Fruit fly (Drosophila melanogaster): ENCODE measurements around the gene CG9396.

CG9396 gene

DNA sequence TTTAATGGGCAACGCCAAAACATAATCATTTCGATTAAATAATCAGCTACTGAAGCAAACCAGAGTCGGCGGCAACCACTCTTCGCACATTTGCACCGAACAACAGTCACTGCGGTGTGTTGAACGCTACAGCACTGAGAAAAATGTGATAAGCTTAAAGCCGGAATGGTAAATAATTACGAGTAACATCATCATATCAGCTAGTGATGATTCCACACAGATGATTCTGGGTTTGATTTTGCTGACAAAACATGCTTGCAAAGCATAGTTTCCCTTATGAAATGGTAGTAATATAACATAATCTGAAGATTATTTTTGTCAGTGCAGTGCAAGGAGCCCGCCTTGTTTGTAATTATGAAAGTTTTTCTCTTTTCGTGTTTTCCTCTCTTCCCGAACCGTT, 26.7 kb upstream of the CG9396 start (continued):
- TF ChIP-seq CG18011 (GFP tag; optimal IDR thresholded peaks at IDR 0.05): no peak
- TF ChIP-seq crol (GFP tag; IDR thresholded peaks at IDR 0.05): no peak
- peak; percentile 58 for TF ChIP-seq CG10209 (GFP tag; optimal IDR thresholded peaks at IDR 0.05)
- no peak for TF ChIP-seq ato (GFP tag; IDR thresholded peaks at IDR 0.05; ENCODE audit: partially characterized antibody)
- TF ChIP-seq CG9215 (GFP tag; IDR thresholded peaks at IDR 0.05): no peak
- TF ChIP-seq Antp (GFP tag; optimal IDR thresholded peaks at IDR 0.05): peak; percentile 58
- TF ChIP-seq CG30403 (GFP tag; optimal IDR thresholded peaks at IDR 0.05): peak; percentile 44
- TF ChIP-seq CG3163 (GFP tag; optimal IDR thresholded peaks at IDR 0.05): no peak
- no peak for TF ChIP-seq HmgZ (tag; optimal IDR thresholded peaks at IDR 0.05)
- TF ChIP-seq Lpt (GFP tag; optimal IDR thresholded peaks at IDR 0.05): no peak
- no peak for TF ChIP-seq Doc3 (GFP tag; IDR thresholded peaks at IDR 0.05; ENCODE audit: partially characterized antibody)
- peak; percentile 78 for TF ChIP-seq gem (tag; optimal IDR thresholded peaks at IDR 0.05)
- TF ChIP-seq ken (GFP tag; IDR thresholded peaks at IDR 0.05): no peak; the same call in 2 of the 3 replicates
- no peak for TF ChIP-seq Scr (GFP tag; IDR thresholded peaks at IDR 0.05; ENCODE audit: partially characterized antibody)
- TF ChIP-seq nerfin-2 (GFP tag; IDR thresholded peaks at IDR 0.05; ENCODE audit: partially characterized antibody): no peak
- TF ChIP-seq BtbVII (GFP tag; optimal IDR thresholded peaks at IDR 0.05): no peak
- TF ChIP-seq Dll (GFP tag; IDR thresholded peaks at IDR 0.05; ENCODE audit: partially characterized antibody): no peak
- TF ChIP-seq CG1792 (GFP tag; optimal IDR thresholded peaks at IDR 0.05): no peak
- no peak for TF ChIP-seq CG14014 (GFP tag; IDR thresholded peaks at IDR 0.05)
- no peak for TF ChIP-seq vnd (GFP tag; IDR thresholded peaks at IDR 0.05; ENCODE audit: partially characterized antibody)
- peak; percentile 36; the same call in 1 of the 2 replicates for TF ChIP-seq Xrp1 (GFP tag; IDR thresholded peaks at IDR 0.05)
- TF ChIP-seq pfk (GFP tag; optimal IDR thresholded peaks at IDR 0.05): no peak
- no peak for TF ChIP-seq cwo (GFP tag; optimal IDR thresholded peaks at IDR 0.05)
- peak; percentile 77 for TF ChIP-seq Sox102F (GFP tag; optimal IDR thresholded peaks at IDR 0.05)
- no peak for TF ChIP-seq Elba2 (GFP tag; optimal IDR thresholded peaks at IDR 0.05)
- TF ChIP-seq dmrt11E (tag; optimal IDR thresholded peaks at IDR 0.05): peak; percentile 78
- no peak for TF ChIP-seq CG34376 (GFP tag; optimal IDR thresholded peaks at IDR 0.05)
- TF ChIP-seq CG3995 (GFP tag; optimal IDR thresholded peaks at IDR 0.05): no peak
- peak; percentile 39 for TF ChIP-seq CG18619 (GFP tag; optimal IDR thresholded peaks at IDR 0.05)
- TF ChIP-seq Nf-YC (tag; optimal IDR thresholded peaks at IDR 0.05): no peak
- TF ChIP-seq ttk (GFP tag; IDR thresholded peaks at IDR 0.05): no peak
- peak; percentile 58 for TF ChIP-seq CG4404 (GFP tag; IDR thresholded peaks at IDR 0.05)
- no peak for TF ChIP-seq CG2120 (GFP tag; optimal IDR thresholded peaks at IDR 0.05)
- TF ChIP-seq sens-2 (GFP tag; IDR thresholded peaks at IDR 0.05): no peak
- peak; percentile 51 for TF ChIP-seq CG12769 (tag; optimal IDR thresholded peaks at IDR 0.05)
- no peak for TF ChIP-seq mld (GFP tag; IDR thresholded peaks at IDR 0.05; ENCODE audit: partially characterized antibody)
- TF ChIP-seq pb (GFP tag; optimal IDR thresholded peaks at IDR 0.05): no peak
- TF ChIP-seq abd-A (tag; optimal IDR thresholded peaks at IDR 0.05): no peak
- TF ChIP-seq MBD-R2 (GFP tag; IDR thresholded peaks at IDR 0.05): no peak
- no peak for TF ChIP-seq Rfx (GFP tag; IDR thresholded peaks at IDR 0.05)
- 0 out of 4 replicates have a peak, but pooled peaks have one; percentile 31 for TF ChIP-seq Gug (GFP tag; IDR thresholded peaks at IDR 0.05)
- no peak for TF ChIP-seq bowl (GFP tag; IDR thresholded peaks at IDR 0.05)
- TF ChIP-seq CG4360 (GFP tag; IDR thresholded peaks at IDR 0.05): no peak
- TF ChIP-seq CG6765 (GFP tag; optimal IDR thresholded peaks at IDR 0.05): no peak
- TF ChIP-seq sd (tag; optimal IDR thresholded peaks at IDR 0.05): no peak
- TF ChIP-seq CG15514 (GFP tag; optimal IDR thresholded peaks at IDR 0.05): no peak
- no peak for TF ChIP-seq Myb (GFP tag; optimal IDR thresholded peaks at IDR 0.05)
- TF ChIP-seq psq (GFP tag; optimal IDR thresholded peaks at IDR 0.05): no peak
- TF ChIP-seq nau (GFP tag; optimal IDR thresholded peaks at IDR 0.05): peak; percentile 19
- TF ChIP-seq so (GFP tag; IDR thresholded peaks at IDR 0.05): 0 out of 3 replicates have a peak, but pooled peaks have one; percentile 15
- no peak for TF ChIP-seq fu2 (GFP tag; optimal IDR thresholded peaks at IDR 0.05)

Measured in whole organism, embryonic.